Worm (Caenorhabditis elegans) whole organism, L1 larva: ENCODE results near the gene lgc-34.

ENCODE experiments used
- C04F5.9 ChIP-seq: sonication (generic microtip); optimal IDR thresholded peaks from 2 replicates; lab custom pipeline; 2016; ENCODE audit warnings: missing genetic modification characterization, missing compliant biosample characterization
- alr-1 ChIP-seq: fragments of 200-800 bp; sonication (Bioruptor generic); optimal IDR thresholded peaks from 2 replicates; lab custom pipeline; 2018; ENCODE audit warnings: borderline replicate concordance, mild to moderate bottlenecking, missing genetic modification characterization, missing compliant biosample characterization
- ceh-82 ChIP-seq, 3 experiments: fragments of 150-350 bp in 1 of 3; sonication (generic microtip) in 2 of 3; optimal IDR thresholded peaks; 2 replicates each; lab custom pipeline; 2014 to 2017; ENCODE audit warnings: missing biosample characterization in 3 of 3, missing genetic modification characterization in 3 of 3
- ceh-90 ChIP-seq: sonication (generic microtip); optimal IDR thresholded peaks from 2 replicates; lab custom pipeline; 2016; ENCODE audit warnings: missing genetic modification characterization, missing compliant biosample characterization
- fos-1 ChIP-seq: fragments of 150-350 bp; optimal IDR thresholded peaks from 2 replicates; lab custom pipeline; 2014; ENCODE audit warnings: missing biosample characterization, missing genetic modification characterization
- lsy-2 ChIP-seq, 2 experiments: fragments of 150-350 bp; optimal IDR thresholded peaks; 2 replicates each; lab custom pipeline; 2014; ENCODE audit warnings: missing biosample characterization in 2 of 2, missing genetic modification characterization in 2 of 2
- mdl-1 ChIP-seq, 2 experiments: fragments of 150-350 bp; optimal IDR thresholded peaks; 2 replicates each; lab custom pipeline; 2014 to 2017; ENCODE audit warnings: missing biosample characterization in 2 of 2, missing genetic modification characterization in 2 of 2, inconsistent platforms in 1 of 2
- nhr-90 ChIP-seq: sonication (generic microtip); optimal IDR thresholded peaks from 2 replicates; lab custom pipeline; 2016; ENCODE audit warnings: mild to moderate bottlenecking, missing genetic modification characterization, missing compliant biosample characterization; ENCODE audit not compliant: poor library complexity
- unc-62 ChIP-seq: fragments of 150-350 bp; optimal IDR thresholded peaks from 2 replicates; lab custom pipeline; 2014; ENCODE audit warnings: missing biosample characterization, missing genetic modification reagents, missing genetic modification characterization

DNA sequence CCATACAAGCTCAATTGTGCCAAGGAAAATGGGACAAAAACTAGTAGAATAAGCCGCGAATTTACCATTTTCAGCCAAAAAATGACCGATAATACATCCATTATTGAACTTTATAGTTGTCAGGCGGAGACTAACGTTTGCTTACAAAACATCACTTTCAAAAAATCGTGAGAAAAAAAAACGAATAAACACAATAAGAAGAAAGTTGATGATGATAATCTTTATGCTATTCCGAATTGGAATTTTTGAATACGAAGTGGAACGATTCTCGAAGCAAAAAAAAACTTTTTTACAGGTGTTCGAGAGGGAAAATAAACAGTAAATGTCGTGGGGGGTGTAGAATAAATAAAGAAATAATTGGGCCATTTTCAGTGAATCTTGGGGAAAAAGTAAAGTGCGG is 51.3 kb downstream of the lgc-34 start, which contains the start of gene W08F4.7:
- TF ChIP-seq ceh-82 (tag; optimal IDR thresholded peaks at IDR 0.05; lab: Kevin White, UChicago) (no peak), lsy-2 (tag; optimal IDR thresholded peaks at IDR 0.05; lab: Kevin White, UChicago) (no peak), ceh-90 (tag; lab: Kevin White, UChicago) (no peak), unc-62 (no peak), C04F5.9 (tag; lab: Kevin White, UChicago) (no peak), nhr-90 (no peak), mdl-1 (tag; optimal IDR thresholded peaks at IDR 0.05; lab: Kevin White, UChicago) (no peak), fos-1 (tag; lab: Kevin White, UChicago) (no peak), alr-1 (tag; lab: Kevin White, UChicago) (no peak)
